Fruit fly (Drosophila melanogaster) whole organism, adult: ENCODE measurements around the gene CG7685.

Experiments used
- CG1620 ChIP-seq: fragments of 200-800 bp; sonication (Bioruptor generic); optimal IDR thresholded peaks from 2 replicates; lab custom pipeline; 2016; ENCODE audit warnings: missing biosample characterization, missing genetic modification characterization
- CG33017 ChIP-seq: fragments of 200-800 bp; sonication (Bioruptor generic); optimal IDR thresholded peaks from 2 replicates; lab custom pipeline; 2018; ENCODE audit warnings: missing biosample characterization, mild to moderate bottlenecking, missing genetic modification characterization, moderate library complexity
- CG7045 ChIP-seq: fragments of 200-800 bp; sonication (Bioruptor generic); optimal IDR thresholded peaks from 2 replicates; lab custom pipeline; 2017; ENCODE audit warnings: missing biosample characterization, mild to moderate bottlenecking, missing genetic modification characterization
- Hr96 ChIP-seq: fragments of 200-800 bp; sonication (Bioruptor generic); optimal IDR thresholded peaks from 2 replicates; lab custom pipeline; 2016; ENCODE audit warnings: missing biosample characterization, missing genetic modification characterization
- bab1 ChIP-seq: fragments of 200-800 bp; sonication (Bioruptor generic); optimal IDR thresholded peaks from 3 replicates; lab custom pipeline; 2019; ENCODE audit warnings: missing biosample characterization, mild to moderate bottlenecking, missing genetic modification characterization, moderate library complexity
- cic ChIP-seq: fragments of 200-800 bp; sonication (Bioruptor generic); optimal IDR thresholded peaks from 2 replicates; lab custom pipeline; 2017; ENCODE audit warnings: missing biosample characterization, mild to moderate bottlenecking, missing genetic modification characterization, moderate library complexity
- kay ChIP-seq: fragments of 200-800 bp; sonication (Bioruptor generic); peaks from one replicate; lab custom pipeline; 2016; ENCODE audit warnings: missing biosample characterization, missing genetic modification characterization, borderline replicate concordance
- tj ChIP-seq: fragments of 200-800 bp; sonication (Bioruptor generic); optimal IDR thresholded peaks from 3 replicates; lab custom pipeline; 2017; ENCODE audit warnings: missing biosample characterization, mild to moderate bottlenecking, missing genetic modification characterization, moderate library complexity

dm6 chr3R:18365978-18366643 is 38.6 kb upstream of the CG7685 start, which contains the start of the genes WRNexo and Nup43:
- TF ChIP-seq kay (GFP tag; lab: Kevin White, UChicago) = no peak
- TF ChIP-seq CG1620 (GFP tag; lab: Kevin White, UChicago) = no peak
- peak; percentile 18 for TF ChIP-seq CG7045 (GFP tag; lab: Kevin White, UChicago)
- TF ChIP-seq Hr96 (GFP tag; lab: Kevin White, UChicago) = peak; percentile 32
- TF ChIP-seq bab1 = peak; percentile 26
- TF ChIP-seq cic = no peak
- no peak for TF ChIP-seq tj (GFP tag; lab: Kevin White, UChicago)
- no peak for TF ChIP-seq CG33017 (tag; lab: Kevin White, UChicago)
